Fruit fly (Drosophila melanogaster) whole organism, embryonic: Measurements from ENCODE around the gene Patsas.
A peak's percentile ranks its signal among the peaks of the same experiment; 100 is the strongest.

Source experiments
- Bteb2 ChIP-seq: fragments of 200-800 bp; sonication (Bioruptor generic); optimal IDR thresholded peaks from 2 replicates; lab custom pipeline; 2016; ENCODE audit warnings: missing biosample characterization, missing genetic modification characterization
- CG10267 ChIP-seq: fragments of 200-800 bp; sonication (Bioruptor generic); optimal IDR thresholded peaks from 2 replicates; lab custom pipeline; 2018; ENCODE audit warnings: missing biosample characterization, mild to moderate bottlenecking, missing genetic modification characterization, moderate library complexity
- CG10979 ChIP-seq: fragments of 200-800 bp; sonication (Bioruptor generic); optimal IDR thresholded peaks from 2 replicates; lab custom pipeline; 2018; ENCODE audit warnings: missing biosample characterization, mild to moderate bottlenecking, missing genetic modification characterization, moderate library complexity
- CG11695 ChIP-seq: fragments of 200-800 bp; sonication (Bioruptor generic); IDR thresholded peaks from 3 replicates; pipeline ENCODE4 v1.3.6; 2022; ENCODE audit warnings: missing biosample characterization, missing genetic modification characterization
- CG12299 ChIP-seq: fragments of 200-800 bp; sonication (Bioruptor generic); optimal IDR thresholded peaks from 2 replicates; lab custom pipeline; 2018; ENCODE audit warnings: missing biosample characterization, mild to moderate bottlenecking, missing genetic modification characterization
- CG12391 ChIP-seq: fragments of 200-800 bp; sonication (Bioruptor generic); optimal IDR thresholded peaks from 3 replicates; lab custom pipeline; 2018; ENCODE audit warnings: missing biosample characterization, mild to moderate bottlenecking, missing genetic modification characterization, moderate library complexity
- CG13296 ChIP-seq: fragments of 200-800 bp; sonication (Bioruptor generic); optimal IDR thresholded peaks from 3 replicates; lab custom pipeline; 2018; ENCODE audit warnings: missing biosample characterization, mild to moderate bottlenecking, missing genetic modification characterization
- CG13624 ChIP-seq: fragments of 200-800 bp; sonication (Bioruptor generic); optimal IDR thresholded peaks from 2 replicates; lab custom pipeline; 2016; ENCODE audit warnings: missing biosample characterization, missing genetic modification characterization
- CG1602 ChIP-seq: fragments of 200-800 bp; sonication (Bioruptor generic); optimal IDR thresholded peaks from 3 replicates; lab custom pipeline; 2016; ENCODE audit warnings: missing biosample characterization, missing genetic modification characterization
- CG2120 ChIP-seq: fragments of 200-800 bp; sonication (Bioruptor generic); optimal IDR thresholded peaks from 3 replicates; lab custom pipeline; 2016; ENCODE audit warnings: missing biosample characterization, missing genetic modification characterization
- CG2202 ChIP-seq: fragments of 200-800 bp; sonication (Bioruptor generic); optimal IDR thresholded peaks from 2 replicates; lab custom pipeline; 2018; ENCODE audit warnings: missing biosample characterization, mild to moderate bottlenecking, missing genetic modification characterization
- CG4404 ChIP-seq: fragments of 200-800 bp; sonication (Bioruptor generic); IDR thresholded peaks from 2 replicates; pipeline ENCODE4 v1.3.6; 2022; ENCODE audit warnings: missing biosample characterization, missing genetic modification characterization
- CG6272 ChIP-seq: fragments of 200-800 bp; sonication (Bioruptor generic); IDR thresholded peaks from 2 replicates; pipeline ENCODE4 v1.3.6; 2022; ENCODE audit warnings: missing biosample characterization, missing genetic modification characterization
- CG6654 ChIP-seq: fragments of 200-800 bp; sonication (Bioruptor generic); optimal IDR thresholded peaks from 2 replicates; lab custom pipeline; 2017; ENCODE audit warnings: missing biosample characterization, mild to moderate bottlenecking, missing genetic modification characterization
- CG8290 ChIP-seq, 3 experiments: fragments of 200-800 bp; sonication (Bioruptor generic); optimal IDR thresholded peaks; 2 replicates each; lab custom pipeline; 2016 to 2019; ENCODE audit warnings: missing biosample characterization in 3 of 3, missing genetic modification characterization in 3 of 3, mild to moderate bottlenecking in 2 of 3, moderate library complexity in 1 of 3
- CG9727 ChIP-seq: fragments of 200-800 bp; sonication (Bioruptor generic); optimal IDR thresholded peaks from 3 replicates; lab custom pipeline; 2017; ENCODE audit warnings: missing biosample characterization, mild to moderate bottlenecking, missing genetic modification characterization
- Fer1 ChIP-seq: fragments of 200-800 bp; sonication (Bioruptor generic); optimal IDR thresholded peaks from 2 replicates; lab custom pipeline; 2017; ENCODE audit warnings: missing biosample characterization, mild to moderate bottlenecking, missing genetic modification characterization
- HHEX ChIP-seq: fragments of 200-800 bp; sonication (Bioruptor generic); optimal IDR thresholded peaks from 3 replicates; lab custom pipeline; 2017; ENCODE audit warnings: missing biosample characterization, mild to moderate bottlenecking, missing genetic modification characterization, missing genetic modification reagents
- Hr3 ChIP-seq: fragments of 200-800 bp; sonication (Bioruptor generic); optimal IDR thresholded peaks from 3 replicates; lab custom pipeline; 2016; ENCODE audit warnings: missing biosample characterization, missing genetic modification characterization
- MBD-R2 ChIP-seq: fragments of 200-800 bp; sonication (Bioruptor generic); IDR thresholded peaks from 2 replicates; pipeline ENCODE4 v1.3.6; 2022; ENCODE audit warnings: missing biosample characterization, missing genetic modification characterization
- Nf-YB ChIP-seq: fragments of 200-800 bp; sonication (Bioruptor generic); optimal IDR thresholded peaks from 3 replicates; lab custom pipeline; 2019; ENCODE audit warnings: missing biosample characterization, mild to moderate bottlenecking, missing genetic modification characterization, moderate library complexity
- Ssrp ChIP-seq: fragments of 200-800 bp; sonication (Bioruptor generic); optimal IDR thresholded peaks from 2 replicates; lab custom pipeline; 2018; ENCODE audit warnings: missing biosample characterization, mild to moderate bottlenecking, missing genetic modification characterization, moderate library complexity
- abd-A ChIP-seq: fragments of 200-800 bp; sonication (Bioruptor generic); optimal IDR thresholded peaks from 3 replicates; lab custom pipeline; 2019; ENCODE audit warnings: missing biosample characterization, mild to moderate bottlenecking, missing genetic modification characterization, moderate library complexity
- amos ChIP-seq: fragments of 200-800 bp; sonication (Bioruptor generic); IDR thresholded peaks from 2 replicates; pipeline ENCODE4 v1.3.6; 2022; ENCODE audit warnings: missing biosample characterization, missing genetic modification characterization; ENCODE audit not compliant: partially characterized antibody
- az2 ChIP-seq: fragments of 200-800 bp; sonication (Bioruptor generic); optimal IDR thresholded peaks from 3 replicates; lab custom pipeline; 2016; ENCODE audit warnings: missing biosample characterization, missing genetic modification characterization
- bsh ChIP-seq, 2 experiments: fragments of 200-800 bp; sonication (Bioruptor generic); optimal IDR thresholded peaks; 2 replicates each; lab custom pipeline; 2017 to 2018; ENCODE audit warnings: mild to moderate bottlenecking in 2 of 2, missing biosample characterization in 2 of 2, missing genetic modification characterization in 2 of 2, moderate library complexity in 1 of 2
- cad ChIP-seq: fragments of >200 bp; optimal IDR thresholded peaks from 2 replicates; lab custom pipeline; 2017; ENCODE audit warnings: missing biosample characterization, missing genetic modification characterization
- cas ChIP-seq: fragments of 200-800 bp; sonication (Bioruptor generic); IDR thresholded peaks from 2 replicates; pipeline ENCODE4 v1.3.6; 2022; ENCODE audit warnings: missing biosample characterization, missing genetic modification characterization
- chif ChIP-seq, 2 experiments: fragments of 200-800 bp; sonication (Bioruptor generic); optimal IDR thresholded peaks; 3 replicates each; lab custom pipeline; 2016; ENCODE audit warnings: missing biosample characterization in 2 of 2, missing genetic modification characterization in 2 of 2
- corto ChIP-seq: fragments of 200-800 bp; sonication (Bioruptor generic); optimal IDR thresholded peaks from 2 replicates; lab custom pipeline; 2016; ENCODE audit warnings: missing biosample characterization, mild to moderate bottlenecking, missing genetic modification characterization, moderate library complexity
- crp ChIP-seq, 2 experiments: fragments of 200-800 bp; sonication (Bioruptor generic); optimal IDR thresholded peaks; 2 replicates in 1 of 2; 3 replicates in 1 of 2; lab custom pipeline; 2017; ENCODE audit warnings: missing biosample characterization in 2 of 2, missing genetic modification characterization in 2 of 2, mild to moderate bottlenecking in 1 of 2, moderate library complexity in 1 of 2
- emc ChIP-seq: fragments of 200-800 bp; sonication (Bioruptor generic); optimal IDR thresholded peaks from 2 replicates; lab custom pipeline; 2016; ENCODE audit warnings: missing biosample characterization, missing genetic modification characterization
- eyg ChIP-seq: fragments of 200-800 bp; sonication (Bioruptor generic); optimal IDR thresholded peaks from 3 replicates; lab custom pipeline; 2016; ENCODE audit warnings: missing biosample characterization, missing genetic modification characterization
- grn ChIP-seq: fragments of 200-800 bp; sonication (Bioruptor generic); optimal IDR thresholded peaks from 3 replicates; lab custom pipeline; 2017; ENCODE audit warnings: missing biosample characterization, missing genetic modification characterization
- mld ChIP-seq: fragments of 200-800 bp; sonication (Bioruptor generic); IDR thresholded peaks from 3 replicates; pipeline ENCODE4 v1.3.6; 2022; ENCODE audit warnings: missing biosample characterization, missing genetic modification characterization; ENCODE audit not compliant: partially characterized antibody
- nerfin-2 ChIP-seq: fragments of 200-800 bp; sonication (Bioruptor generic); IDR thresholded peaks from 2 replicates; pipeline ENCODE4 v1.3.6; 2022; ENCODE audit warnings: missing biosample characterization, missing genetic modification characterization; ENCODE audit not compliant: partially characterized antibody
- nmo ChIP-seq: fragments of 200-800 bp; sonication (Bioruptor generic); optimal IDR thresholded peaks from 2 replicates; lab custom pipeline; 2018; ENCODE audit warnings: missing biosample characterization, mild to moderate bottlenecking, missing genetic modification characterization, moderate library complexity
- peb ChIP-seq: fragments of 200-800 bp; sonication (Bioruptor generic); IDR thresholded peaks from 2 replicates; pipeline ENCODE4 v1.3.6; 2022; ENCODE audit warnings: missing biosample characterization, missing genetic modification characterization
- phol ChIP-seq: fragments of 200-800 bp; sonication (Bioruptor generic); optimal IDR thresholded peaks from 3 replicates; lab custom pipeline; 2018; ENCODE audit warnings: missing biosample characterization, mild to moderate bottlenecking, missing genetic modification characterization, moderate library complexity
- prd ChIP-seq, 3 experiments: fragments of >200 bp in 2 of 3; fragments of 200-800 bp in 1 of 3; sonication (Bioruptor generic) in 1 of 3; optimal IDR thresholded peaks in 2 of 3; IDR thresholded peaks in 1 of 3; 2 replicates in 2 of 3; 3 replicates in 1 of 3; pipeline versions ENCODE4 v1.3.6 to Lab custom; 2017 to 2022; ENCODE audit warnings: missing biosample characterization in 1 of 3, missing genetic modification characterization in 1 of 3
- row ChIP-seq: fragments of 200-800 bp; sonication (Bioruptor generic); IDR thresholded peaks from 3 replicates; pipeline ENCODE4 v1.3.6; 2022; ENCODE audit warnings: missing biosample characterization, missing genetic modification characterization
- stwl ChIP-seq: fragments of 200-800 bp; sonication (Bioruptor generic); optimal IDR thresholded peaks from 3 replicates; lab custom pipeline; 2018; ENCODE audit warnings: missing biosample characterization, mild to moderate bottlenecking, missing genetic modification characterization, moderate library complexity
- tap ChIP-seq: fragments of 200-800 bp; optimal IDR thresholded peaks from 3 replicates; lab custom pipeline; 2019; ENCODE audit warnings: missing biosample characterization, mild to moderate bottlenecking, missing genetic modification characterization, moderate library complexity
- tgo ChIP-seq: fragments of 200-800 bp; sonication (Bioruptor generic); IDR thresholded peaks from 3 replicates; pipeline ENCODE4 v1.3.6; 2022; ENCODE audit warnings: missing biosample characterization, missing genetic modification characterization
- unpg ChIP-seq: fragments of 200-800 bp; sonication (Bioruptor generic); optimal IDR thresholded peaks from 3 replicates; lab custom pipeline; 2018; ENCODE audit warnings: missing biosample characterization, mild to moderate bottlenecking, missing genetic modification characterization, moderate library complexity
- wek ChIP-seq: fragments of 200-800 bp; sonication (Bioruptor generic); optimal IDR thresholded peaks from 3 replicates; lab custom pipeline; 2018; ENCODE audit warnings: missing biosample characterization, mild to moderate bottlenecking, missing genetic modification characterization, moderate library complexity
- zen2 ChIP-seq: fragments of 200-800 bp; sonication (Bioruptor generic); IDR thresholded peaks from 3 replicates; pipeline ENCODE4 v1.3.6; 2022; ENCODE audit warnings: missing biosample characterization, missing genetic modification characterization; ENCODE audit not compliant: partially characterized antibody

Gene Patsas

DNA sequence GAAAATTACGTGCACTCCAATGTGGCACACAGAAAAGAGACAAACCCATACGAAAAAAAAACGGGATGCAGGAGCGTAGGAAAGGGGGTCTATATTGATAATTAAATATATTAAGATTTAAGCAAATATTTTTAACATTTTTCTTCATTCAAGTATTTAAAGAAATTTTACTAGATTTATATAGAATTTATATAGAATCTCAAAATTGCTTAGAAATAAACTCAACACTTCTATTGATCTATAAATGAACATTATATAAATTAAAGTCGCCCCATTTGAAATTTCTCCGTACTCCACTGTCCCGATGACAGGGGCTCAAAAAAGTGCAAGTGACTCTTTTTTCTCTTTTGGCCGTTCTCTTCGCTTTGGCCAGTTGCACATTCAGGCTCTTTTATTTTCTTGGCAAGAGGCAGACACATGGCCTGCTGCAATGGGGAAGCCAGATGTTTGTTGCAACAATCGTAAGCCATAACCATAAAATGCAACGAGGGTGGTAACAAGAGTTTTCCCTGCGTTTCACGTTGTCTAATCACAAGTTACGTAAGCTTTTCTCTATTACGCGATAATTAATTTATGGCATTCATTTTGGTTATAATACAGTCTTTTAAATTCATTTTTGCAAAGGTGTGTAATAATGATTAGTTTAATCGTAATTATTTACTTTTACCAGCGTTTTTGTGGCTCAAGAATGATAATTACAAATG is 37.2 kb downstream of the Patsas start (continued):
- TF ChIP-seq Ssrp (peak; percentile 49), CG13296 (GFP tag; lab: Kevin White, UChicago) (no peak), CG2202 (tag; lab: Kevin White, UChicago) (peak; percentile 28), CG10979 (peak; percentile 82), CG12391 (tag; lab: Kevin White, UChicago) (peak; percentile 58), Nf-YB (GFP tag; lab: Kevin White, UChicago) (peak; percentile 42), unpg (GFP tag; lab: Kevin White, UChicago) (peak; percentile 47), cad (GFP tag; lab: Kevin White, UChicago) (peak; percentile 53), mld (no peak), row (GFP tag; lab: Robert Waterston, UW) (peak; percentile 50), corto (GFP tag; lab: Kevin White, UChicago) (peak; percentile 15), CG6272 (GFP tag; lab: Robert Waterston, UW) (no peak), cas (no peak), az2 (peak; percentile 32), CG9727 (peak; percentile 64), CG10267 (tag; lab: Kevin White, UChicago) (peak; percentile 64), prd (optimal IDR thresholded peaks at IDR 0.05; lab: Kevin White, UChicago) (no peak), prd (GFP tag; IDR thresholded peaks at IDR 0.05; lab: Robert Waterston, UW) (peak; percentile 76; the same call in 2 of the 3 replicates), CG4404 (GFP tag; lab: Robert Waterston, UW) (0 out of 2 replicates have a peak, but pooled peaks have one; percentile 39), eyg (GFP tag; lab: Kevin White, UChicago) (no peak), Hr3 (peak; percentile 24), Bteb2 (no peak)

DNA sequence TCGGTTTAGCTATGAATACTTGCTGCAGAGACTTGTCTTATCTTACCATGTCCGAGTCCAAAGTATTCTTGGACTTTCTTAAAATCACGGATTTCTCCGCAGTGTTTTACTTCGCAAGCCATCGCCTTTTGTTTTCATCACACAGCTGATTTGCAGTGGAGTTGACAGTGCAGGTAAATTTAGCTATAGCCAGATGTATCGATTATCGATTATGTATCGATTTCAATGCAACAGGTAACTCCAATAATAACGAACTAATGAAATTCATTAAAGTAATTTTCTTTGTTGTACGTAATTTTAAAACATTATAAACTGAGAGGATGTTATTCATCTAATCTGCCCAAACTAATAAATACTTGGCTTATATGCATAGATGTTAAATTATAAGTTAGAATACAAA is 40.0 kb downstream of the Patsas start, which contains the start of gene Rab3-GAP:
TSS of gene Rab3-GAP (minus strand) at position 150 of the 400 bp plus-strand sequence.
- TF ChIP-seq CG6654 (GFP tag; lab: Kevin White, UChicago) (no peak), bsh (GFP tag; optimal IDR thresholded peaks at IDR 0.05; lab: Kevin White, UChicago) (peak in 1 of 2 experiments; percentile 39), zen2 (GFP tag; lab: Robert Waterston, UW) (peak; percentile 55; the same call in 2 of the 3 replicates), phol (tag; lab: Kevin White, UChicago) (peak; percentile 36), peb (GFP tag; lab: Robert Waterston, UW) (no peak), tap (tag; lab: Kevin White, UChicago) (peak; percentile 4), tgo (GFP tag; lab: Robert Waterston, UW) (peak; percentile 38; the same call in 1 of the 3 replicates), CG8290 (GFP tag; optimal IDR thresholded peaks at IDR 0.05; lab: Kevin White, UChicago) (peak; percentile 26), CG8290 (tag; optimal IDR thresholded peaks at IDR 0.05; lab: Kevin White, UChicago) (no peak), Fer1 (peak; percentile 60), emc (no peak), abd-A (no peak), CG12299 (tag; lab: Kevin White, UChicago) (no peak), CG2120 (GFP tag; lab: Kevin White, UChicago) (peak; percentile 51), chif (GFP tag; optimal IDR thresholded peaks at IDR 0.05; lab: Kevin White, UChicago) (peak in 1 of 2 experiments; percentile 16), CG11695 (GFP tag; lab: Robert Waterston, UW) (peak; percentile 44; the same call in 1 of the 3 replicates), CG13624 (GFP tag; lab: Kevin White, UChicago) (peak; percentile 1), CG1602 (GFP tag; lab: Kevin White, UChicago) (peak; percentile 14), MBD-R2 (GFP tag; lab: Robert Waterston, UW) (peak; percentile 82), amos (GFP tag; lab: Robert Waterston, UW) (peak; percentile 37; the same call in 1 of the 2 replicates), Hr3 (peak; percentile 14), stwl (tag; lab: Kevin White, UChicago) (peak; percentile 75), crp (GFP tag; optimal IDR thresholded peaks at IDR 0.05; lab: Kevin White, UChicago) (peak; percentile 48 to 93), nmo (peak; percentile 51), nerfin-2 (no peak; the same call in 1 of the 2 replicates), grn (no peak), HHEX (GFP tag; lab: Kevin White, UChicago) (no peak), wek (GFP tag; lab: Kevin White, UChicago) (no peak), CG4404 (GFP tag; lab: Robert Waterston, UW) (no peak)
